Fruit fly (Drosophila melanogaster) whole organism, prepupa: ENCODE results near the gene JMJD4.

Experiments
- Blimp-1 ChIP-seq: fragments of 200-800 bp; sonication (Bioruptor generic); optimal IDR thresholded peaks from 3 replicates; lab custom pipeline; 2017; ENCODE audit warnings: missing biosample characterization, missing genetic modification characterization, mild to moderate bottlenecking, moderate library complexity, missing genetic modification reagents
- CG10631 ChIP-seq: fragments of 200-800 bp; sonication (Bioruptor generic); optimal IDR thresholded peaks from 2 replicates; lab custom pipeline; 2016; ENCODE audit warnings: missing biosample characterization, missing genetic modification characterization
- CG10669 ChIP-seq: fragments of 200-800 bp; sonication (Bioruptor generic); optimal IDR thresholded peaks from 3 replicates; lab custom pipeline; 2018; ENCODE audit warnings: missing biosample characterization, mild to moderate bottlenecking, missing genetic modification characterization, moderate library complexity
- CG11294 ChIP-seq: fragments of 200-800 bp; sonication (Bioruptor generic); IDR thresholded peaks from 2 replicates; pipeline ENCODE4 v1.3.6; 2022; ENCODE audit warnings: missing biosample characterization, missing genetic modification characterization
- CG11762 ChIP-seq: fragments of 200-800 bp; sonication (Bioruptor generic); optimal IDR thresholded peaks from 3 replicates; lab custom pipeline; 2016; ENCODE audit warnings: missing biosample characterization, missing genetic modification characterization; ENCODE audit not compliant: insufficient read depth
- CG11902 ChIP-seq: fragments of 200-800 bp; sonication (Bioruptor generic); optimal IDR thresholded peaks from 3 replicates; lab custom pipeline; 2016; ENCODE audit warnings: missing biosample characterization, missing genetic modification characterization
- CG16779 ChIP-seq: fragments of 200-800 bp; sonication (Bioruptor generic); optimal IDR thresholded peaks from 3 replicates; lab custom pipeline; 2017; ENCODE audit warnings: missing biosample characterization, mild to moderate bottlenecking, missing genetic modification characterization
- CG3032 ChIP-seq: fragments of 200-800 bp; optimal IDR thresholded peaks from 2 replicates; lab custom pipeline; 2019; ENCODE audit warnings: missing biosample characterization, mild to moderate bottlenecking, missing genetic modification characterization, moderate library complexity
- CG31627 ChIP-seq: fragments of 200-800 bp; sonication (Bioruptor generic); optimal IDR thresholded peaks from 3 replicates; lab custom pipeline; 2016; ENCODE audit warnings: missing biosample characterization, missing genetic modification characterization
- CG34406 ChIP-seq: fragments of 200-800 bp; sonication (Bioruptor generic); optimal IDR thresholded peaks from 3 replicates; lab custom pipeline; 2016; ENCODE audit warnings: missing biosample characterization, missing genetic modification characterization
- CG3919 ChIP-seq: fragments of 200-800 bp; sonication (Bioruptor generic); optimal IDR thresholded peaks from 3 replicates; lab custom pipeline; 2016; ENCODE audit warnings: missing biosample characterization, missing genetic modification characterization
- CG4318 ChIP-seq: fragments of 200-800 bp; sonication (Bioruptor generic); optimal IDR thresholded peaks from 3 replicates; lab custom pipeline; 2017; ENCODE audit warnings: missing biosample characterization, mild to moderate bottlenecking, missing genetic modification characterization
- CG6163 ChIP-seq: fragments of 200-800 bp; sonication (Bioruptor generic); IDR thresholded peaks from 3 replicates; pipeline ENCODE4 v1.3.6; 2022; ENCODE audit warnings: missing biosample characterization, missing genetic modification characterization
- CG6276 ChIP-seq: fragments of 200-800 bp; sonication (Bioruptor generic); optimal IDR thresholded peaks from 2 replicates; lab custom pipeline; 2017; ENCODE audit warnings: missing biosample characterization, mild to moderate bottlenecking, missing genetic modification characterization
- CG6808 ChIP-seq: fragments of 200-800 bp; sonication (Bioruptor generic); optimal IDR thresholded peaks from 3 replicates; lab custom pipeline; 2017; ENCODE audit warnings: missing biosample characterization, missing genetic modification characterization, mild to moderate bottlenecking, moderate library complexity, missing genetic modification reagents
- CG8119 ChIP-seq: fragments of 200-800 bp; sonication (Bioruptor generic); IDR thresholded peaks from 3 replicates; pipeline ENCODE4 v1.3.6; 2022; ENCODE audit warnings: missing biosample characterization, missing genetic modification characterization
- CG8319 ChIP-seq: fragments of 200-800 bp; sonication (Bioruptor generic); optimal IDR thresholded peaks from 3 replicates; lab custom pipeline; 2016; ENCODE audit warnings: missing biosample characterization, missing genetic modification characterization
- CG8632 ChIP-seq: fragments of 200-800 bp; sonication (Bioruptor generic); optimal IDR thresholded peaks from 3 replicates; lab custom pipeline; 2016; ENCODE audit warnings: missing biosample characterization, missing genetic modification characterization
- CG9139 ChIP-seq: fragments of 200-800 bp; sonication (Bioruptor generic); optimal IDR thresholded peaks from 3 replicates; lab custom pipeline; 2017; ENCODE audit warnings: missing biosample characterization, mild to moderate bottlenecking, missing genetic modification characterization
- Eip93F ChIP-seq: fragments of 200-800 bp; sonication (Bioruptor generic); optimal IDR thresholded peaks from 2 replicates; lab custom pipeline; 2016; ENCODE audit warnings: missing biosample characterization, mild to moderate bottlenecking, missing genetic modification characterization
- Ets21C ChIP-seq: fragments of 200-800 bp; sonication (Bioruptor generic); optimal IDR thresholded peaks from 3 replicates; lab custom pipeline; 2016; ENCODE audit warnings: missing biosample characterization, missing genetic modification characterization
- Ets96B ChIP-seq: fragments of 200-800 bp; optimal IDR thresholded peaks from 2 replicates; lab custom pipeline; 2019; ENCODE audit warnings: missing biosample characterization, mild to moderate bottlenecking, missing genetic modification characterization, moderate library complexity
- Hr38 ChIP-seq: sonication (Bioruptor generic); optimal IDR thresholded peaks from 2 replicates; lab custom pipeline; 2016; ENCODE audit warnings: missing biosample characterization, missing genetic modification characterization
- Hr4 ChIP-seq: fragments of 200-800 bp; sonication (Bioruptor generic); optimal IDR thresholded peaks from 3 replicates; lab custom pipeline; 2016; ENCODE audit warnings: missing biosample characterization, missing genetic modification characterization
- Lpt ChIP-seq: fragments of 200-800 bp; sonication (Bioruptor generic); optimal IDR thresholded peaks from 3 replicates; lab custom pipeline; 2016; ENCODE audit warnings: missing biosample characterization, missing genetic modification characterization
- Met ChIP-seq: fragments of 200-800 bp; sonication (Bioruptor generic); optimal IDR thresholded peaks from 3 replicates; lab custom pipeline; 2016; ENCODE audit warnings: missing biosample characterization, missing genetic modification characterization
- OdsH ChIP-seq: fragments of 200-800 bp; sonication (Bioruptor generic); optimal IDR thresholded peaks from 3 replicates; lab custom pipeline; 2016; ENCODE audit warnings: missing biosample characterization, missing genetic modification characterization
- Smox ChIP-seq: fragments of 200-800 bp; sonication (Bioruptor generic); optimal IDR thresholded peaks from 3 replicates; lab custom pipeline; 2016; ENCODE audit warnings: missing biosample characterization, missing genetic modification characterization
- Sox102F ChIP-seq: fragments of 200-800 bp; sonication (Bioruptor generic); optimal IDR thresholded peaks from 2 replicates; lab custom pipeline; 2016; ENCODE audit warnings: missing biosample characterization, mild to moderate bottlenecking, missing genetic modification characterization
- Sox15 ChIP-seq: fragments of 200-800 bp; sonication (Bioruptor generic); optimal IDR thresholded peaks from 3 replicates; lab custom pipeline; 2016; ENCODE audit warnings: missing biosample characterization, missing genetic modification characterization
- achi ChIP-seq: fragments of 200-800 bp; sonication (Bioruptor generic); optimal IDR thresholded peaks from 3 replicates; lab custom pipeline; 2016; ENCODE audit warnings: missing biosample characterization, missing genetic modification characterization
- dac ChIP-seq: fragments of 200-800 bp; sonication (Bioruptor generic); optimal IDR thresholded peaks from 2 replicates; lab custom pipeline; 2017; ENCODE audit warnings: missing biosample characterization, mild to moderate bottlenecking, missing genetic modification characterization
- dsx ChIP-seq: fragments of 200-800 bp; optimal IDR thresholded peaks from 3 replicates; lab custom pipeline; 2019; ENCODE audit warnings: missing biosample characterization, mild to moderate bottlenecking, missing genetic modification characterization, moderate library complexity; ENCODE audit not compliant: poor library complexity, severe bottlenecking
- eg ChIP-seq: fragments of 200-800 bp; sonication (Bioruptor generic); IDR thresholded peaks from 3 replicates; pipeline ENCODE4 v1.3.6; 2022; ENCODE audit warnings: missing biosample characterization, missing genetic modification characterization
- esn ChIP-seq: fragments of 200-800 bp; sonication (Bioruptor generic); optimal IDR thresholded peaks from 2 replicates; lab custom pipeline; 2016; ENCODE audit warnings: missing biosample characterization, mild to moderate bottlenecking, missing genetic modification characterization, moderate library complexity
- fd59A ChIP-seq: fragments of 200-800 bp; sonication (Bioruptor generic); optimal IDR thresholded peaks from 2 replicates; lab custom pipeline; 2017; ENCODE audit warnings: missing biosample characterization, mild to moderate bottlenecking, missing genetic modification characterization, missing genetic modification reagents
- fd85E ChIP-seq: fragments of 200-800 bp; sonication (Bioruptor generic); optimal IDR thresholded peaks from 3 replicates; lab custom pipeline; 2016; ENCODE audit warnings: missing biosample characterization, missing genetic modification characterization
- fkh ChIP-seq: fragments of 200-800 bp; sonication (Bioruptor generic); optimal IDR thresholded peaks from 3 replicates; lab custom pipeline; 2017; ENCODE audit warnings: missing biosample characterization, mild to moderate bottlenecking, missing genetic modification characterization, moderate library complexity
- lz ChIP-seq: fragments of 200-800 bp; sonication (Bioruptor generic); optimal IDR thresholded peaks from 3 replicates; lab custom pipeline; 2016; ENCODE audit warnings: missing biosample characterization, missing genetic modification characterization
- pdm3 ChIP-seq: fragments of 200-800 bp; sonication (Bioruptor generic); optimal IDR thresholded peaks from 3 replicates; lab custom pipeline; 2016; ENCODE audit warnings: missing biosample characterization, missing genetic modification characterization
- salr ChIP-seq, 2 experiments: fragments of 200-800 bp; sonication (Bioruptor generic); optimal IDR thresholded peaks; 3 replicates each; lab custom pipeline; 2016 to 2018; ENCODE audit warnings: missing biosample characterization in 2 of 2, missing genetic modification characterization in 2 of 2, mild to moderate bottlenecking in 1 of 2
- spab ChIP-seq: fragments of 200-800 bp; sonication (Bioruptor generic); optimal IDR thresholded peaks from 2 replicates; lab custom pipeline; 2017; ENCODE audit warnings: missing biosample characterization, mild to moderate bottlenecking, missing genetic modification characterization, missing genetic modification reagents
- svp ChIP-seq: fragments of 200-800 bp; sonication (Bioruptor generic); peaks from one replicate; lab custom pipeline; 2016; ENCODE audit warnings: missing biosample characterization, missing genetic modification characterization
- topi ChIP-seq: fragments of 200-800 bp; sonication (Bioruptor generic); optimal IDR thresholded peaks from 3 replicates; lab custom pipeline; 2016; ENCODE audit warnings: missing biosample characterization, missing genetic modification characterization
- vri ChIP-seq: fragments of 200-800 bp; sonication (Bioruptor generic); optimal IDR thresholded peaks from 3 replicates; lab custom pipeline; 2016; ENCODE audit warnings: missing biosample characterization, mild to moderate bottlenecking, missing genetic modification characterization

The JMJD4 gene

DNA sequence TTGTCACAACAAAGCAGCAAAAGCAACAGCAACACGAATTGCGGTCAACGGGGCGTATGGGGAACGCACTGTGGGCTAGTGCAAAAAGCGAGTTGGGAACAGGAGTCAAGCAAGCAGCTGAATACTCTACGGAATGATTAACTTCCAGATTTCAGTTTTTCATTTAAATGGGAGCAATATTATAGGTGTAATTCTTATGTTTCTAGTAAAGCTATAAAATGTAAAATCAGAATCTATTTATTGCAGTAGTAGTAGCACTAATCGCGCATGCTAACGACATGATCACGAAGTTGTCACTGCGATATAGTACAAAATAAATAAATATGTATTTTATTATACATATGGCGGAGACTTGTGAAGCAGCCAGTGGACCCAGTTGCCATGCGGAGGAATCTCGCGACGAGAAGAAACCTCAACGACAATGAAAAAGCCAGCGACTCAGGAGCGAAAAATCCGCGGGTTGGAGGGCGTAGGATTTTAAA is 12.4 kb downstream of the JMJD4 start (continued):
- TF ChIP-seq Ets96B (tag; lab: Kevin White, UChicago): peak; percentile 59
- peak; percentile 54 for TF ChIP-seq Sox15 (GFP tag; lab: Kevin White, UChicago)
- TF ChIP-seq CG6163 (GFP tag; lab: Robert Waterston, UW): peak; percentile 27; the same call in 1 of the 3 replicates
- peak; percentile 47 for TF ChIP-seq Lpt (GFP tag; lab: Kevin White, UChicago)
- no peak for TF ChIP-seq Blimp-1 (GFP tag; lab: Kevin White, UChicago)
- TF ChIP-seq CG16779: peak; percentile 25
- peak; percentile 65 for TF ChIP-seq CG31627 (GFP tag; lab: Kevin White, UChicago)
- peak; percentile 41 for TF ChIP-seq achi (GFP tag; lab: Kevin White, UChicago)
- peak; percentile 50 for TF ChIP-seq CG4318 (GFP tag; lab: Kevin White, UChicago)
- TF ChIP-seq vri (GFP tag; lab: Kevin White, UChicago): no peak
- TF ChIP-seq CG6808 (GFP tag; lab: Kevin White, UChicago): peak; percentile 76
- TF ChIP-seq esn: peak; percentile 65
- TF ChIP-seq lz (GFP tag; lab: Kevin White, UChicago): peak; percentile 63
- peak in 1 of 2 experiments; percentile 48 for TF ChIP-seq salr (GFP tag; optimal IDR thresholded peaks at IDR 0.05; lab: Kevin White, UChicago)
- peak; percentile 76 for TF ChIP-seq pdm3 (GFP tag; lab: Kevin White, UChicago)
- peak; percentile 63 for TF ChIP-seq CG10631 (GFP tag; lab: Kevin White, UChicago)
- peak; percentile 61 for TF ChIP-seq Hr4 (GFP tag; lab: Kevin White, UChicago)
- peak; percentile 57 for TF ChIP-seq CG3919
- peak; percentile 14 for TF ChIP-seq Eip93F
- peak; percentile 33 for TF ChIP-seq fd85E (GFP tag; lab: Kevin White, UChicago)
- no peak for TF ChIP-seq Hr38
- peak; percentile 64 for TF ChIP-seq spab (GFP tag; lab: Kevin White, UChicago)
- TF ChIP-seq OdsH (GFP tag; lab: Kevin White, UChicago): peak; percentile 71
- TF ChIP-seq CG8319 (GFP tag; lab: Kevin White, UChicago): peak; percentile 64
- peak; percentile 72 for TF ChIP-seq CG34406 (GFP tag; lab: Kevin White, UChicago)
- TF ChIP-seq CG11762 (GFP tag; lab: Kevin White, UChicago): peak; percentile 69
- peak; percentile 72 for TF ChIP-seq CG3032 (tag; lab: Kevin White, UChicago)
- peak; percentile 48 for TF ChIP-seq topi (GFP tag; lab: Kevin White, UChicago)
- peak; percentile 51 for TF ChIP-seq fd59A (GFP tag; lab: Kevin White, UChicago)
- TF ChIP-seq Sox102F (GFP tag; lab: Kevin White, UChicago): peak; percentile 45

DNA sequence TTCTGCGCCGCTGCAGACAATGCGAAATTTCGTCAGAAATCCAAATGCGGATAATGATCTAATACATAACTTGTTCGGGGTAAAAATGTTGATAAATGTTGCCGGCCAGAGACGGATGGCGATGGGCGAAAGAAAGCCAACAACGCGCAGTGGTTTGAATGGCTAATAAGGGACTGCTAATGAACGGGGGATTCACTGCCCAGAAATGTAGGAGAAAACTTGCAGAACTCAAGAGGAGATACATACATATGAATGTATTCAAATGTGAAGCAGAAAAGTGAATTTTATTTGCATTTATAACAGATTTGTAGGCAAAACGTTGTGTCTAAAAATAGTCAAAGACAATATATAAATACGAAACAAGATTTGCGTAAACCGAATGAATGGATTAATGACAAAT is 13.2 kb downstream of the JMJD4 start:
- TF ChIP-seq vri (GFP tag; lab: Kevin White, UChicago) (no peak), CG8119 (GFP tag; lab: Robert Waterston, UW) (no peak), dsx (GFP tag; lab: Kevin White, UChicago) (no peak)

DNA sequence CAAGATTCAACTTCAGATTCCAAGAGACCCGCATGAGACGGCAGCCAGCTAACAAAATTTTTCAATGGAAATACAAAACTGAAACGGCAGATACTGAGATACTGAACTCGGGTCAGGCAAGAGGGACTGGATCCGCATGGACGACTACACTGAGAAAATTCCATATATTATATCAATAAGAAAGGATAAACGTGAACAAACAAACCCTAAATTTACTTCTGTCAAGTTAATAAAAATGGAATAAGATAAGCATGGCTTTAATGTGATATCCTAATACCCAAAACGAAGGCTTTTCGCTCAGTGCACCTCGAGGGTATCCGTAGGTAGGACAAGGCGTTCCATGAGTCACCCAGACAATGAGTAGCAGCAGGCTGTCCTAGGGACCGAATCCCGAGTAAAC is 13.8 kb downstream of the JMJD4 start:
- TF ChIP-seq CG10631 (GFP tag; lab: Kevin White, UChicago) (peak; percentile 91), dac (GFP tag; lab: Kevin White, UChicago) (peak; percentile 26), CG9139 (GFP tag; lab: Kevin White, UChicago) (peak; percentile 88), CG8632 (GFP tag; lab: Kevin White, UChicago) (peak; percentile 92), Met (GFP tag; lab: Kevin White, UChicago) (peak; percentile 96), topi (GFP tag; lab: Kevin White, UChicago) (peak; percentile 95), pdm3 (GFP tag; lab: Kevin White, UChicago) (peak; percentile 92), CG6276 (GFP tag; lab: Kevin White, UChicago) (peak; percentile 53), CG3919 (peak; percentile 95), CG6808 (GFP tag; lab: Kevin White, UChicago) (peak; percentile 87), CG34406 (GFP tag; lab: Kevin White, UChicago) (peak; percentile 92), CG11294 (GFP tag; lab: Robert Waterston, UW) (peak; percentile 76; the same call in 1 of the 2 replicates), CG11902 (GFP tag; lab: Kevin White, UChicago) (peak; percentile 92), eg (GFP tag; lab: Robert Waterston, UW) (peak; percentile 87), svp (GFP tag; lab: Kevin White, UChicago) (peak; percentile 95), fkh (peak; percentile 76), CG8319 (GFP tag; lab: Kevin White, UChicago) (peak; percentile 91), fd85E (GFP tag; lab: Kevin White, UChicago) (peak; percentile 69), Smox (GFP tag; lab: Kevin White, UChicago) (peak; percentile 91), CG3032 (tag; lab: Kevin White, UChicago) (peak; percentile 89), CG10669 (GFP tag; lab: Kevin White, UChicago) (peak; percentile 89), vri (GFP tag; lab: Kevin White, UChicago) (peak; percentile 94), Ets21C (peak; percentile 89), salr (GFP tag; optimal IDR thresholded peaks at IDR 0.05; lab: Kevin White, UChicago) (peak; percentile 69 to 83), esn (peak; percentile 96), CG11762 (GFP tag; lab: Kevin White, UChicago) (peak; percentile 89), Ets96B (tag; lab: Kevin White, UChicago) (peak; percentile 91)
